Worm (Caenorhabditis elegans): Measurements from ENCODE around the gene erfa-3.

The erfa-3 gene

ce11 chrV:11074448-11074847, 38.4 kb downstream of the erfa-3 start, which contains the start of gene act-3:
TSS of gene act-3 (minus strand) at chrV:11074498.
- TF ChIP-seq sup-37 (GFP tag; optimal IDR thresholded peaks at IDR 0.05) (no peak), blmp-1 (tag; optimal IDR thresholded peaks at IDR 0.05) (no peak), unc-62 (GFP tag; optimal IDR thresholded peaks at IDR 0.05) (no peak), lin-13 (GFP tag; optimal IDR thresholded peaks at IDR 0.05) (no peak), zag-1 (tag; optimal IDR thresholded peaks at IDR 0.05) (no peak), C34B4.2 (tag; optimal IDR thresholded peaks at IDR 0.05) (no peak), nhr-20 (tag; optimal IDR thresholded peaks at IDR 0.05) (peak; percentile 35), C16A3.4 (tag; optimal IDR thresholded peaks at IDR 0.05) (no peak), tlp-1 (tag; optimal IDR thresholded peaks at IDR 0.05) (no peak), swsn-7 (tag; optimal IDR thresholded peaks at IDR 0.05) (peak; percentile 13), xbp-1 (tag; optimal IDR thresholded peaks at IDR 0.05) (no peak), pax-3 (tag; optimal IDR thresholded peaks at IDR 0.05) (no peak), snu-23 (GFP tag; optimal IDR thresholded peaks at IDR 0.05) (peak; percentile 36), tbx-2 (tag; optimal IDR thresholded peaks at IDR 0.05) (no peak), egl-27 (tag; optimal IDR thresholded peaks at IDR 0.05) (no peak), lin-39 (tag; optimal IDR thresholded peaks at IDR 0.05) (no peak), zip-4 (GFP tag; optimal IDR thresholded peaks at IDR 0.05) (no peak), lsy-2 (tag; optimal IDR thresholded peaks at IDR 0.05) (peak in 1 of 2 experiments; percentile 12), ceh-63 (GFP tag; optimal IDR thresholded peaks at IDR 0.05) (no peak), elt-2 (tag; optimal IDR thresholded peaks at IDR 0.05) (no peak), lin-14 (GFP tag; optimal IDR thresholded peaks at IDR 0.05) (peak; percentile 87), ztf-4 (tag; optimal IDR thresholded peaks at IDR 0.05) (no peak), nhr-76 (tag; optimal IDR thresholded peaks at IDR 0.05) (no peak), dsc-1 (tag; optimal IDR thresholded peaks at IDR 0.05) (peak; percentile 55), Y116A8C.19 (tag; optimal IDR thresholded peaks at IDR 0.05; ENCODE audit: borderline replicate concordance) (no peak), unc-30 (tag; optimal IDR thresholded peaks at IDR 0.05) (no peak), rnt-1 (tag; optimal IDR thresholded peaks at IDR 0.05) (peak; percentile 74), sox-4 (tag; optimal IDR thresholded peaks at IDR 0.05) (no peak), egl-13 (tag; optimal IDR thresholded peaks at IDR 0.05) (no peak), hlh-17 (GFP tag; optimal IDR thresholded peaks at IDR 0.05; ENCODE audit: borderline replicate concordance) (no peak), ceh-8 (GFP tag; optimal IDR thresholded peaks at IDR 0.05) (no peak), nhr-19 (GFP tag; conservative IDR thresholded peaks at IDR 0.05) (peak; percentile 45), irx-1 (tag; optimal IDR thresholded peaks at IDR 0.05) (no peak), sptf-1 (tag; optimal IDR thresholded peaks at IDR 0.05) (no peak), vab-15 (tag; optimal IDR thresholded peaks at IDR 0.05) (no peak), fos-1 (tag; optimal IDR thresholded peaks at IDR 0.05) (no peak), pag-3 (tag; optimal IDR thresholded peaks at IDR 0.05; ENCODE audit: borderline replicate concordance, insufficient read depth) (no peak), nhr-84 (tag; optimal IDR thresholded peaks at IDR 0.05) (no peak), nhr-90 (tag; optimal IDR thresholded peaks at IDR 0.05; ENCODE audit: poor library complexity) (no peak), mef-2 (tag; optimal IDR thresholded peaks at IDR 0.05) (no peak), mep-1 (tag; optimal IDR thresholded peaks at IDR 0.05) (peak; percentile 21), efl-3 (GFP tag; optimal IDR thresholded peaks at IDR 0.05) (no peak), elt-3 (tag; optimal IDR thresholded peaks at IDR 0.05) (no peak), lin-15B (tag; optimal IDR thresholded peaks at IDR 0.05) (no peak), mdl-1 (tag; optimal IDR thresholded peaks at IDR 0.05) (peak in 1 of 2 experiments; percentile 28), F16B12.6 (tag; optimal IDR thresholded peaks at IDR 0.05) (no peak), ces-1 (GFP tag; optimal IDR thresholded peaks at IDR 0.05) (no peak), nhr-77 (tag; optimal IDR thresholded peaks at IDR 0.05) (no peak), ztf-11 (tag; optimal IDR thresholded peaks at IDR 0.05) (no peak), unc-130 (tag; optimal IDR thresholded peaks at IDR 0.05) (no peak), fkh-8 (tag; optimal IDR thresholded peaks at IDR 0.05) (no peak), ceh-88 (GFP tag; IDR thresholded peaks at IDR 0.05) (no peak), unc-86 (tag; optimal IDR thresholded peaks at IDR 0.05) (no peak)
